Fruit fly (Drosophila melanogaster) whole organism, embryonic: ENCODE results near the gene CG18179.

Experiments
- BEAF-32 ChIP-seq: fragments of 200-800 bp; sonication (Bioruptor generic); optimal IDR thresholded peaks from 3 replicates; lab custom pipeline; 2017; ENCODE audit warnings: missing biosample characterization, missing genetic modification characterization, mild to moderate bottlenecking, moderate library complexity, missing genetic modification reagents
- CG10267 ChIP-seq: fragments of 200-800 bp; sonication (Bioruptor generic); optimal IDR thresholded peaks from 2 replicates; lab custom pipeline; 2018; ENCODE audit warnings: missing biosample characterization, mild to moderate bottlenecking, missing genetic modification characterization, moderate library complexity
- CG10959 ChIP-seq: fragments of 200-800 bp; sonication (Bioruptor generic); IDR thresholded peaks from 2 replicates; pipeline ENCODE4 v1.3.6; 2022; ENCODE audit warnings: missing biosample characterization, missing genetic modification characterization
- CG14050 ChIP-seq: fragments of 200-800 bp; sonication (Bioruptor generic); IDR thresholded peaks from 3 replicates; pipeline ENCODE4 v1.3.6; 2022; ENCODE audit warnings: missing biosample characterization, missing genetic modification characterization
- CG17359 ChIP-seq: fragments of 200-800 bp; sonication (Bioruptor generic); optimal IDR thresholded peaks from 3 replicates; lab custom pipeline; 2018; ENCODE audit warnings: missing biosample characterization, mild to moderate bottlenecking, missing genetic modification characterization, moderate library complexity
- CG17385 ChIP-seq: fragments of 200-800 bp; sonication (Bioruptor generic); optimal IDR thresholded peaks from 3 replicates; lab custom pipeline; 2018; ENCODE audit warnings: missing biosample characterization, mild to moderate bottlenecking, missing genetic modification characterization
- CG2116 ChIP-seq: fragments of 200-800 bp; sonication (Bioruptor generic); optimal IDR thresholded peaks from 3 replicates; lab custom pipeline; 2018; ENCODE audit warnings: missing biosample characterization, mild to moderate bottlenecking, missing genetic modification characterization
- CG2712 ChIP-seq: fragments of 200-800 bp; optimal IDR thresholded peaks from 3 replicates; lab custom pipeline; 2019; ENCODE audit warnings: missing biosample characterization, mild to moderate bottlenecking, missing genetic modification characterization, moderate library complexity
- CG3281 ChIP-seq: fragments of 200-800 bp; sonication (Bioruptor generic); optimal IDR thresholded peaks from 3 replicates; lab custom pipeline; 2017; ENCODE audit warnings: missing biosample characterization, mild to moderate bottlenecking, missing genetic modification characterization
- CG34224 ChIP-seq: fragments of 200-800 bp; sonication (Bioruptor generic); IDR thresholded peaks from 3 replicates; pipeline ENCODE4 v1.3.6; 2022; ENCODE audit warnings: missing biosample characterization, missing genetic modification characterization; ENCODE audit not compliant: partially characterized antibody
- CG34376 ChIP-seq: fragments of 200-800 bp; sonication (Bioruptor generic); optimal IDR thresholded peaks from 2 replicates; lab custom pipeline; 2018; ENCODE audit warnings: missing biosample characterization, mild to moderate bottlenecking, missing genetic modification characterization
- CG34422 ChIP-seq: fragments of 200-800 bp; sonication (Bioruptor generic); IDR thresholded peaks from 3 replicates; pipeline ENCODE4 v1.3.6; 2022; ENCODE audit warnings: missing biosample characterization, missing genetic modification characterization
- CG4328 ChIP-seq: fragments of 200-800 bp; sonication (Bioruptor generic); optimal IDR thresholded peaks from 3 replicates; lab custom pipeline; 2017; ENCODE audit warnings: missing biosample characterization, missing genetic modification reagents, missing genetic modification characterization
- CG6175 ChIP-seq: fragments of 200-800 bp; sonication (Bioruptor generic); IDR thresholded peaks from 3 replicates; pipeline ENCODE4 v1.3.6; 2022; ENCODE audit warnings: missing biosample characterization, missing genetic modification characterization
- CG6791 ChIP-seq: fragments of 200-800 bp; sonication (Bioruptor generic); IDR thresholded peaks from 3 replicates; pipeline ENCODE4 v1.3.6; 2022; ENCODE audit warnings: missing biosample characterization, missing genetic modification characterization; ENCODE audit not compliant: partially characterized antibody
- CG7271 ChIP-seq: fragments of 200-800 bp; sonication (Bioruptor generic); optimal IDR thresholded peaks from 2 replicates; lab custom pipeline; 2018; ENCODE audit warnings: missing biosample characterization, mild to moderate bottlenecking, missing genetic modification characterization, moderate library complexity
- CG7963 ChIP-seq: fragments of 200-800 bp; sonication (Bioruptor generic); IDR thresholded peaks from 3 replicates; pipeline ENCODE4 v1.3.6; 2022; ENCODE audit warnings: missing biosample characterization, missing genetic modification characterization; ENCODE audit not compliant: partially characterized antibody
- CG9609 ChIP-seq: fragments of 200-800 bp; sonication (Bioruptor generic); optimal IDR thresholded peaks from 3 replicates; lab custom pipeline; 2016; ENCODE audit warnings: missing biosample characterization, missing genetic modification characterization
- CG9727 ChIP-seq: fragments of 200-800 bp; sonication (Bioruptor generic); optimal IDR thresholded peaks from 3 replicates; lab custom pipeline; 2017; ENCODE audit warnings: missing biosample characterization, mild to moderate bottlenecking, missing genetic modification characterization
- D ChIP-seq, 2 experiments: fragments of 200-800 bp in 1 of 2; fragments of >200 bp in 1 of 2; sonication (Bioruptor generic) in 1 of 2; optimal IDR thresholded peaks; 2 replicates in 1 of 2; 3 replicates in 1 of 2; lab custom pipeline; 2017; ENCODE audit warnings: mild to moderate bottlenecking in 1 of 2, missing biosample characterization in 1 of 2, missing genetic modification characterization in 1 of 2, missing genetic modification reagents in 1 of 2
- D19B ChIP-seq: fragments of 200-800 bp; sonication (Bioruptor generic); optimal IDR thresholded peaks from 2 replicates; lab custom pipeline; 2017; ENCODE audit warnings: missing biosample characterization, mild to moderate bottlenecking, missing genetic modification characterization
- Dad ChIP-seq: fragments of 200-800 bp; sonication (Bioruptor generic); optimal IDR thresholded peaks from 3 replicates; lab custom pipeline; 2016; ENCODE audit warnings: missing biosample characterization, missing genetic modification characterization
- Dll ChIP-seq: fragments of 200-800 bp; sonication (Bioruptor generic); IDR thresholded peaks from 4 replicates; pipeline ENCODE4 v1.3.6; 2022; ENCODE audit warnings: missing biosample characterization, missing genetic modification characterization; ENCODE audit not compliant: partially characterized antibody
- Doc3 ChIP-seq: fragments of 200-800 bp; sonication (Bioruptor generic); IDR thresholded peaks from 3 replicates; pipeline ENCODE4 v1.3.6; 2022; ENCODE audit warnings: missing biosample characterization, missing genetic modification characterization; ENCODE audit not compliant: partially characterized antibody
- E2f1 ChIP-seq: fragments of 200-800 bp; sonication (Bioruptor generic); IDR thresholded peaks from 2 replicates; pipeline ENCODE4 v1.3.6; 2022; ENCODE audit warnings: missing biosample characterization, missing genetic modification characterization
- Elba2 ChIP-seq: fragments of 200-800 bp; sonication (Bioruptor generic); optimal IDR thresholded peaks from 3 replicates; lab custom pipeline; 2016; ENCODE audit warnings: missing biosample characterization, missing genetic modification characterization
- HmgZ ChIP-seq: fragments of 200-800 bp; sonication (Bioruptor generic); optimal IDR thresholded peaks from 2 replicates; lab custom pipeline; 2018; ENCODE audit warnings: missing biosample characterization, mild to moderate bottlenecking, missing genetic modification characterization
- Lim3 ChIP-seq: fragments of 200-800 bp; sonication (Bioruptor generic); IDR thresholded peaks from 2 replicates; pipeline ENCODE4 v1.3.6; 2022; ENCODE audit warnings: missing biosample characterization, missing genetic modification characterization
- Pdp1 ChIP-seq, 2 experiments: fragments of 200-800 bp; sonication (Bioruptor generic); optimal IDR thresholded peaks; 3 replicates each; lab custom pipeline; 2016; ENCODE audit warnings: missing biosample characterization in 2 of 2, missing genetic modification characterization in 2 of 2, mild to moderate bottlenecking in 1 of 2, moderate library complexity in 1 of 2
- Rfx ChIP-seq: fragments of 200-800 bp; sonication (Bioruptor generic); IDR thresholded peaks from 2 replicates; pipeline ENCODE4 v1.3.6; 2022; ENCODE audit warnings: missing biosample characterization, missing genetic modification characterization
- Sry-δ ChIP-seq: fragments of 200-800 bp; sonication (Bioruptor generic); optimal IDR thresholded peaks from 2 replicates; lab custom pipeline; 2016; ENCODE audit warnings: missing biosample characterization, missing genetic modification characterization
- Ssrp ChIP-seq: fragments of 200-800 bp; sonication (Bioruptor generic); optimal IDR thresholded peaks from 2 replicates; lab custom pipeline; 2018; ENCODE audit warnings: missing biosample characterization, mild to moderate bottlenecking, missing genetic modification characterization, moderate library complexity
- Tbp ChIP-seq: fragments of >200 bp; optimal IDR thresholded peaks from 2 replicates; lab custom pipeline; 2018; ENCODE audit warnings: missing biosample characterization, missing genetic modification characterization
- ac ChIP-seq: fragments of 200-800 bp; sonication (Bioruptor generic); optimal IDR thresholded peaks from 3 replicates; lab custom pipeline; 2017; ENCODE audit warnings: missing biosample characterization, mild to moderate bottlenecking, missing genetic modification characterization
- ato ChIP-seq: fragments of 200-800 bp; sonication (Bioruptor generic); IDR thresholded peaks from 2 replicates; pipeline ENCODE4 v1.3.6; 2022; ENCODE audit warnings: missing biosample characterization, missing genetic modification characterization; ENCODE audit not compliant: partially characterized antibody
- bbx ChIP-seq: fragments of 200-800 bp; sonication (Bioruptor generic); IDR thresholded peaks from 2 replicates; pipeline ENCODE4 v1.3.6; 2022; ENCODE audit warnings: missing biosample characterization, missing genetic modification characterization; ENCODE audit not compliant: partially characterized antibody
- corto ChIP-seq: fragments of 200-800 bp; sonication (Bioruptor generic); optimal IDR thresholded peaks from 2 replicates; lab custom pipeline; 2016; ENCODE audit warnings: missing biosample characterization, mild to moderate bottlenecking, missing genetic modification characterization, moderate library complexity
- crp ChIP-seq, 2 experiments: fragments of 200-800 bp; sonication (Bioruptor generic); optimal IDR thresholded peaks; 2 replicates in 1 of 2; 3 replicates in 1 of 2; lab custom pipeline; 2017; ENCODE audit warnings: missing biosample characterization in 2 of 2, missing genetic modification characterization in 2 of 2, mild to moderate bottlenecking in 1 of 2, moderate library complexity in 1 of 2
- dmrt99B ChIP-seq: fragments of 200-800 bp; sonication (Bioruptor generic); optimal IDR thresholded peaks from 2 replicates; lab custom pipeline; 2018; ENCODE audit warnings: missing biosample characterization, mild to moderate bottlenecking, missing genetic modification characterization, moderate library complexity
- dysf ChIP-seq: fragments of 200-800 bp; sonication (Bioruptor generic); IDR thresholded peaks from 3 replicates; pipeline ENCODE4 v1.3.6; 2022; ENCODE audit warnings: missing biosample characterization, missing genetic modification characterization
- fd102C ChIP-seq: fragments of 200-800 bp; sonication (Bioruptor generic); optimal IDR thresholded peaks from 2 replicates; lab custom pipeline; 2018; ENCODE audit warnings: missing biosample characterization, mild to moderate bottlenecking, missing genetic modification characterization, moderate library complexity
- fd64A ChIP-seq: fragments of 200-800 bp; sonication (Bioruptor generic); optimal IDR thresholded peaks from 3 replicates; lab custom pipeline; 2018; ENCODE audit warnings: missing biosample characterization, mild to moderate bottlenecking, missing genetic modification characterization
- hbn ChIP-seq: fragments of 200-800 bp; sonication (Bioruptor generic); IDR thresholded peaks from 2 replicates; pipeline ENCODE4 v1.3.6; 2022; ENCODE audit warnings: missing biosample characterization, missing genetic modification characterization; ENCODE audit not compliant: partially characterized antibody
- mirr ChIP-seq: fragments of 200-800 bp; sonication (Bioruptor generic); optimal IDR thresholded peaks from 3 replicates; lab custom pipeline; 2018; ENCODE audit warnings: missing biosample characterization, mild to moderate bottlenecking, missing genetic modification characterization
- oc ChIP-seq: fragments of 200-800 bp; sonication (Bioruptor generic); optimal IDR thresholded peaks from 2 replicates; lab custom pipeline; 2018; ENCODE audit warnings: missing biosample characterization, mild to moderate bottlenecking, missing genetic modification characterization, moderate library complexity
- pros ChIP-seq: fragments of 200-800 bp; sonication (Bioruptor generic); optimal IDR thresholded peaks from 3 replicates; lab custom pipeline; 2019; ENCODE audit warnings: missing biosample characterization, mild to moderate bottlenecking, missing genetic modification characterization, moderate library complexity
- sna ChIP-seq: fragments of 200-800 bp; sonication (Bioruptor generic); IDR thresholded peaks from 2 replicates; pipeline ENCODE4 v1.3.6; 2022; ENCODE audit warnings: missing biosample characterization, missing genetic modification characterization; ENCODE audit not compliant: partially characterized antibody
- tup ChIP-seq: fragments of 200-800 bp; sonication (Bioruptor generic); optimal IDR thresholded peaks from 2 replicates; lab custom pipeline; 2016; ENCODE audit warnings: missing biosample characterization, mild to moderate bottlenecking, missing genetic modification characterization, moderate library complexity

The CG18179 gene

dm6 chr3L:9678994-9679393, 39.9 kb downstream of the CG18179 start, which contains the start of the genes fry and CG16717 (continued):
- TF ChIP-seq dysf (GFP tag; lab: Robert Waterston, UW) (no peak), CG34376 (peak; percentile 85), tup (GFP tag; lab: Kevin White, UChicago) (no peak), CG9609 (GFP tag; lab: Kevin White, UChicago) (no peak), Doc3 (GFP tag; lab: Robert Waterston, UW) (peak; percentile 69), crp (GFP tag; optimal IDR thresholded peaks at IDR 0.05; lab: Kevin White, UChicago) (peak; percentile 84 to 99), Sry-δ (GFP tag; lab: Kevin White, UChicago) (peak; percentile 26), CG17385 (GFP tag; lab: Kevin White, UChicago) (peak; percentile 92), ac (no peak), CG10959 (no peak), CG17359 (tag; lab: Kevin White, UChicago) (no peak), Pdp1 (GFP tag; optimal IDR thresholded peaks at IDR 0.05; lab: Kevin White, UChicago) (no peak), E2f1 (no peak), ato (GFP tag; lab: Robert Waterston, UW) (peak; percentile 36; the same call in 1 of the 2 replicates), oc (tag; lab: Kevin White, UChicago) (no peak), Tbp (GFP tag; lab: Kevin White, UChicago) (no peak), CG9727 (GFP tag; lab: Kevin White, UChicago) (no peak), corto (GFP tag; lab: Kevin White, UChicago) (no peak), HmgZ (peak; percentile 15), CG34224 (GFP tag; lab: Robert Waterston, UW) (peak; percentile 90), mirr (GFP tag; lab: Kevin White, UChicago) (peak; percentile 51), pros (GFP tag; lab: Kevin White, UChicago) (no peak), CG14050 (no peak), D (optimal IDR thresholded peaks at IDR 0.05; lab: Kevin White, UChicago) (no peak), D (GFP tag; optimal IDR thresholded peaks at IDR 0.05; lab: Kevin White, UChicago) (no peak), Dad (GFP tag; lab: Kevin White, UChicago) (no peak), CG6791 (GFP tag; lab: Robert Waterston, UW) (peak; percentile 67), CG34422 (GFP tag; lab: Robert Waterston, UW) (peak; percentile 52; the same call in 1 of the 3 replicates), fd64A (no peak), CG2712 (tag; lab: Kevin White, UChicago) (no peak), dmrt99B (no peak), Elba2 (GFP tag; lab: Kevin White, UChicago) (peak; percentile 48), Rfx (no peak), Dll (GFP tag; lab: Robert Waterston, UW) (peak; percentile 68), CG3281 (peak; percentile 54), sna (GFP tag; lab: Robert Waterston, UW) (peak; percentile 68; the same call in 1 of the 2 replicates), CG6175 (no peak), CG4328 (no peak), CG7271 (tag; lab: Kevin White, UChicago) (no peak), Lim3 (GFP tag; lab: Robert Waterston, UW) (no peak), hbn (GFP tag; lab: Robert Waterston, UW) (peak; percentile 73), BEAF-32 (peak; percentile 67), CG7963 (no peak), CG2116 (GFP tag; lab: Kevin White, UChicago) (peak; percentile 3), bbx (GFP tag; lab: Robert Waterston, UW) (peak; percentile 61; the same call in 1 of the 2 replicates), Ssrp (tag; lab: Kevin White, UChicago) (no peak), fd102C (GFP tag; lab: Kevin White, UChicago) (no peak), D19B (no peak), CG10267 (tag; lab: Kevin White, UChicago) (peak; percentile 9)
